Worm (Caenorhabditis elegans): ENCODE data around the gene nas-4.

nas-4 gene

ce11 chrIII:6364395-6364794 is 51.1 kb downstream of the nas-4 start:
- TF ChIP-seq nhr-23 (tag; optimal IDR thresholded peaks at IDR 0.05) (peak; percentile 32), mml-1 (tag; optimal IDR thresholded peaks at IDR 0.05) (no peak), nhr-11 (tag; optimal IDR thresholded peaks at IDR 0.05) (no peak), egl-5 (tag; optimal IDR thresholded peaks at IDR 0.05) (no peak), nfya-1 (tag; optimal IDR thresholded peaks at IDR 0.05; ENCODE audit: insufficient read depth) (peak; percentile 19), unc-62 (GFP tag; optimal IDR thresholded peaks at IDR 0.05) (peak; percentile 76), elt-1 (tag; optimal IDR thresholded peaks at IDR 0.05) (peak; percentile 72), aly-2 (tag; optimal IDR thresholded peaks at IDR 0.05) (no peak), snpc-4 (tag; optimal IDR thresholded peaks at IDR 0.05) (no peak), lin-15B (tag; optimal IDR thresholded peaks at IDR 0.05) (peak; percentile 5), egl-27 (tag; optimal IDR thresholded peaks at IDR 0.05) (no peak), lin-39 (tag; optimal IDR thresholded peaks at IDR 0.05) (peak; percentile 88), nhr-25 (tag; optimal IDR thresholded peaks at IDR 0.05) (peak; percentile 74)

- no peak for TF ChIP-seq tbx-2 (tag; optimal IDR thresholded peaks at IDR 0.05)
- peak; percentile 56 for TF ChIP-seq nhr-23 (tag; optimal IDR thresholded peaks at IDR 0.05)
- no peak for TF ChIP-seq snpc-4 (tag; optimal IDR thresholded peaks at IDR 0.05)
- TF ChIP-seq elt-2 (tag; optimal IDR thresholded peaks at IDR 0.05) = no peak
- no peak for TF ChIP-seq egl-5 (tag; optimal IDR thresholded peaks at IDR 0.05)
- TF ChIP-seq jun-1 (tag; optimal IDR thresholded peaks at IDR 0.05) = peak; percentile 40
- peak; percentile 51 for TF ChIP-seq nhr-25 (tag; optimal IDR thresholded peaks at IDR 0.05)
- no peak for TF ChIP-seq ceh-28 (tag; optimal IDR thresholded peaks at IDR 0.05)
- peak; percentile 7 for TF ChIP-seq fos-1 (tag; optimal IDR thresholded peaks at IDR 0.05)
- no peak for TF ChIP-seq ztf-4 (tag; optimal IDR thresholded peaks at IDR 0.05)
- TF ChIP-seq hmg-11 (tag; optimal IDR thresholded peaks at IDR 0.05) = no peak
- TF ChIP-seq ztf-11 (tag; optimal IDR thresholded peaks at IDR 0.05) = no peak
- TF ChIP-seq fkh-10 (GFP tag; optimal IDR thresholded peaks at IDR 0.05) = no peak
- TF ChIP-seq nhr-43 (tag; optimal IDR thresholded peaks at IDR 0.05; ENCODE audit: poor library complexity, severe bottlenecking) = peak; percentile 71
- TF ChIP-seq ZK546.5 (tag; optimal IDR thresholded peaks at IDR 0.05) = no peak
- TF ChIP-seq ceh-82 (tag; optimal IDR thresholded peaks at IDR 0.05) = no peak
- TF ChIP-seq egl-27 (tag; optimal IDR thresholded peaks at IDR 0.05) = no peak
- no peak for TF ChIP-seq daf-12 (tag; optimal IDR thresholded peaks at IDR 0.05)
- TF ChIP-seq lin-15B (tag; optimal IDR thresholded peaks at IDR 0.05) = no peak
- TF ChIP-seq elt-3 (tag; optimal IDR thresholded peaks at IDR 0.05) = no peak
- no peak for TF ChIP-seq lin-39 (tag; optimal IDR thresholded peaks at IDR 0.05)
- peak; percentile 33 for TF ChIP-seq nfya-1 (tag; optimal IDR thresholded peaks at IDR 0.05; ENCODE audit: insufficient read depth)
- peak; percentile 56 for TF ChIP-seq elt-1 (tag; optimal IDR thresholded peaks at IDR 0.05)
- TF ChIP-seq nhr-12 (tag; optimal IDR thresholded peaks at IDR 0.05) = no peak
- no peak for TF ChIP-seq nhr-67 (tag; optimal IDR thresholded peaks at IDR 0.05)
- no peak for TF ChIP-seq nhr-11 (tag; optimal IDR thresholded peaks at IDR 0.05)
- TF ChIP-seq nhr-28 (tag; optimal IDR thresholded peaks at IDR 0.05) = no peak
- TF ChIP-seq aly-2 (tag; optimal IDR thresholded peaks at IDR 0.05) = no peak
- TF ChIP-seq eor-1 (tag; optimal IDR thresholded peaks at IDR 0.05) = no peak
- TF ChIP-seq pqm-1 (tag; optimal IDR thresholded peaks at IDR 0.05) = no peak
- TF ChIP-seq fkh-2 (tag; optimal IDR thresholded peaks at IDR 0.05) = no peak
- no peak for TF ChIP-seq mdl-1 (tag; optimal IDR thresholded peaks at IDR 0.05)
- no peak for TF ChIP-seq ceh-16 (tag; optimal IDR thresholded peaks at IDR 0.05)
- no peak for TF ChIP-seq zag-1 (tag; optimal IDR thresholded peaks at IDR 0.05)
- TF ChIP-seq ama-1 (optimal IDR thresholded peaks at IDR 0.05) = peak; percentile 31
- TF ChIP-seq nhr-77 (tag; optimal IDR thresholded peaks at IDR 0.05) = no peak
- TF ChIP-seq pha-4 (tag; optimal IDR thresholded peaks at IDR 0.05) = peak; percentile 37
Measured at ce11 chrIII:6362323-6362922, 53.0 kb downstream of the nas-4 start.
